Worm (Caenorhabditis elegans) whole organism, L2 larva: ENCODE measurements around the gene T01G6.1.

Source experiments
- F13H6.1 ChIP-seq: sonication (generic microtip); optimal IDR thresholded peaks from 2 replicates; lab custom pipeline; 2016; ENCODE audit warnings: missing genetic modification characterization, missing compliant biosample characterization
- aly-2 ChIP-seq: fragments of 150-350 bp; optimal IDR thresholded peaks from 2 replicates; lab custom pipeline; 2014; ENCODE audit warnings: missing biosample characterization, missing genetic modification characterization
- ama-1 ChIP-seq: fragments of 150-350 bp; optimal IDR thresholded peaks from 2 replicates; lab custom pipeline; 2018; ENCODE audit warnings: inconsistent platforms
- blmp-1 ChIP-seq: sonication (generic microtip); optimal IDR thresholded peaks from 2 replicates; lab custom pipeline; 2017; ENCODE audit warnings: missing genetic modification characterization, mild to moderate bottlenecking, missing compliant biosample characterization, antibody characterized with exemption, moderate library complexity; ENCODE audit not compliant: insufficient read depth
- ceh-82 ChIP-seq: fragments of 150-350 bp; optimal IDR thresholded peaks from 2 replicates; lab custom pipeline; 2014; ENCODE audit warnings: missing biosample characterization, missing genetic modification characterization
- elt-3 ChIP-seq: sonication (generic microtip); optimal IDR thresholded peaks from 2 replicates; lab custom pipeline; 2017; ENCODE audit warnings: missing biosample characterization, missing genetic modification characterization
- lin-11 ChIP-seq: fragments of 150-350 bp; sonication (generic microtip); optimal IDR thresholded peaks from 2 replicates; lab custom pipeline; 2014; ENCODE audit warnings: missing biosample characterization, missing genetic modification characterization, inconsistent platforms, mixed read lengths
- lin-13 ChIP-seq: fragments of 150-350 bp; optimal IDR thresholded peaks from 2 replicates; lab custom pipeline; 2014; ENCODE audit warnings: missing biosample characterization, missing genetic modification reagents, missing genetic modification characterization
- nhr-21 ChIP-seq: fragments of 150-350 bp; optimal IDR thresholded peaks from 2 replicates; lab custom pipeline; 2014; ENCODE audit warnings: missing biosample characterization, missing genetic modification characterization
- nhr-237 ChIP-seq: fragments of 150-350 bp; optimal IDR thresholded peaks from 2 replicates; lab custom pipeline; 2014; ENCODE audit warnings: missing biosample characterization, missing genetic modification characterization
- nhr-25 ChIP-seq: fragments of 150-350 bp; sonication (generic microtip); optimal IDR thresholded peaks from 3 replicates; lab custom pipeline; 2014; ENCODE audit warnings: missing biosample characterization, missing genetic modification characterization
- sem-4 ChIP-seq: fragments of 150-350 bp; optimal IDR thresholded peaks from 2 replicates; lab custom pipeline; 2014; ENCODE audit warnings: missing biosample characterization, missing genetic modification reagents, missing genetic modification characterization
- unc-62 ChIP-seq: fragments of 150-350 bp; optimal IDR thresholded peaks from 2 replicates; lab custom pipeline; 2014; ENCODE audit warnings: missing biosample characterization, missing genetic modification reagents, missing genetic modification characterization
- ztf-4 ChIP-seq: fragments of 150-350 bp; optimal IDR thresholded peaks from 2 replicates; lab custom pipeline; 2014; ENCODE audit warnings: missing biosample characterization, missing genetic modification characterization

DNA sequence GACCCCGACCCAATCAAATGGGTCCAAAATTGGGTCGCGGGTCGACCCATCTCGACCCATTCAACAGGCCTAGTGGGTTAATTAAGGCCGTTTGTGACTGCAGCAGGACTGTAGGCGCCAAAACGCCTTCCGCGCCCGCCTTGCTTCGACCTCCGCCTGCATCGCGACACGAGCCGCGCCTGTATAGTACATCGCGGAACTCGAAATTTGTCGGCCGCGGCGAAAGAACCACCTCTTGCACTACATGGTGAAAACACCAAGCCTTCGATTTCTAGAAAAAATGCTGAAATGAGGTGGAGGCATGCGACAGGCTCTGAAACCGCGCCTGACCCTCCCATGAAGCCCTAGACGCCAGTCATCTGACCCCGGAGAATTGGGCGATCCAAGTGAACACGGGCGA, 9.5 kb upstream of the T01G6.1 start:
- TF ChIP-seq F13H6.1: no peak
- TF ChIP-seq elt-3 (tag; lab: Kevin White, UChicago): no peak
- no peak for TF ChIP-seq unc-62
- TF ChIP-seq nhr-237 (tag; lab: Kevin White, UChicago): no peak
- TF ChIP-seq ztf-4 (tag; lab: Kevin White, UChicago): no peak
- no peak for TF ChIP-seq lin-11 (tag; lab: Kevin White, UChicago)
- no peak for TF ChIP-seq ama-1 (lab: Kevin White, UChicago)
- no peak for TF ChIP-seq ceh-82 (tag; lab: Kevin White, UChicago)
- no peak for TF ChIP-seq lin-13 (GFP tag; lab: Kevin White, UChicago)
- TF ChIP-seq sem-4 (tag; lab: Kevin White, UChicago): no peak
- no peak for TF ChIP-seq nhr-25
- no peak for TF ChIP-seq blmp-1 (tag; lab: Kevin White, UChicago)
- TF ChIP-seq aly-2 (tag; lab: Kevin White, UChicago): no peak
- TF ChIP-seq nhr-21: no peak
